Fruit fly (Drosophila melanogaster) whole organism, wandering third instar larva: ENCODE results near the gene CG15643.

Experiments
- Abd-B ChIP-seq: fragments of >200 bp; optimal IDR thresholded peaks from 2 replicates; lab custom pipeline; 2017; ENCODE audit warnings: missing biosample characterization, missing genetic modification characterization
- CG32264 ChIP-seq: fragments of 200-800 bp; sonication (Bioruptor generic); optimal IDR thresholded peaks from 2 replicates; lab custom pipeline; 2016; ENCODE audit warnings: missing biosample characterization, missing genetic modification characterization
- CG9705 ChIP-seq: fragments of 200-800 bp; sonication (Bioruptor generic); optimal IDR thresholded peaks from 2 replicates; lab custom pipeline; 2018; ENCODE audit warnings: missing biosample characterization, mild to moderate bottlenecking, missing genetic modification characterization
- CrebA ChIP-seq: fragments of 200-800 bp; sonication (Bioruptor generic); optimal IDR thresholded peaks from 2 replicates; lab custom pipeline; 2016; ENCODE audit warnings: missing biosample characterization, mild to moderate bottlenecking, missing genetic modification characterization, borderline replicate concordance
- Dfd ChIP-seq: fragments of >200 bp; optimal IDR thresholded peaks from 2 replicates; lab custom pipeline; 2017; ENCODE audit warnings: missing biosample characterization, missing genetic modification characterization
- Dif ChIP-seq: fragments of 200-275, 200-300 bp; sonication (Bioruptor generic); optimal IDR thresholded peaks from 2 replicates; lab custom pipeline; 2018; ENCODE audit warnings: missing biosample characterization, missing genetic modification characterization; ENCODE audit not compliant: partially characterized antibody
- GATAd ChIP-seq: sonication (Bioruptor generic); optimal IDR thresholded peaks from 2 replicates; lab custom pipeline; 2016; ENCODE audit warnings: missing biosample characterization, missing genetic modification characterization
- HLH106 ChIP-seq: fragments of 200-800 bp; optimal IDR thresholded peaks from 3 replicates; lab custom pipeline; 2019; ENCODE audit warnings: missing biosample characterization, mild to moderate bottlenecking, missing genetic modification characterization, moderate library complexity
- Hnf4 ChIP-seq: fragments of 200-800 bp; sonication (Bioruptor generic); optimal IDR thresholded peaks from 2 replicates; lab custom pipeline; 2016; ENCODE audit warnings: missing biosample characterization, mild to moderate bottlenecking, missing genetic modification characterization
- Hr78 ChIP-seq: fragments of >200 bp; optimal IDR thresholded peaks from 2 replicates; lab custom pipeline; 2017; ENCODE audit warnings: missing biosample characterization, missing genetic modification characterization
- Hr83 ChIP-seq: fragments of 200-300 bp; sonication (Bioruptor generic); optimal IDR thresholded peaks from 2 replicates; lab custom pipeline; 2016; ENCODE audit warnings: missing biosample characterization, mild to moderate bottlenecking, missing genetic modification characterization, moderate library complexity; ENCODE audit not compliant: poor library complexity, severe bottlenecking
- Jra ChIP-seq: sonication (Bioruptor generic); optimal IDR thresholded peaks from 2 replicates; lab custom pipeline; 2016; ENCODE audit warnings: missing biosample characterization, missing genetic modification characterization
- Mio ChIP-seq: sonication (Bioruptor generic); optimal IDR thresholded peaks from 2 replicates; lab custom pipeline; 2016; ENCODE audit warnings: missing biosample characterization, missing genetic modification characterization
- Myc ChIP-seq: fragments of >200 bp; optimal IDR thresholded peaks from 2 replicates; lab custom pipeline; 2017
- N ChIP-seq: fragments of >200 bp; optimal IDR thresholded peaks from 2 replicates; lab custom pipeline; 2018; ENCODE audit warnings: missing biosample characterization, missing external identifiers, missing genetic modification characterization
- OdsH ChIP-seq: fragments of 200-800 bp; sonication (Bioruptor generic); optimal IDR thresholded peaks from 2 replicates; lab custom pipeline; 2016; ENCODE audit warnings: missing biosample characterization, mild to moderate bottlenecking, missing genetic modification characterization
- Rel ChIP-seq, 2 experiments: fragments of 200-800 bp; sonication (Bioruptor generic) in 1 of 2; optimal IDR thresholded peaks; 2 replicates in 1 of 2; 3 replicates in 1 of 2; lab custom pipeline; 2016 to 2019; ENCODE audit warnings: mild to moderate bottlenecking in 2 of 2, missing biosample characterization in 2 of 2, missing genetic modification characterization in 2 of 2, moderate library complexity in 1 of 2
- Sp1 ChIP-seq: fragments of 200-800 bp; sonication (Bioruptor generic); optimal IDR thresholded peaks from 3 replicates; lab custom pipeline; 2019; ENCODE audit warnings: missing biosample characterization, mild to moderate bottlenecking, missing genetic modification characterization, moderate library complexity
- Vsx2 ChIP-seq: fragments of 200-300, 225-300 bp; sonication (Bioruptor generic); optimal IDR thresholded peaks from 2 replicates; lab custom pipeline; 2018; ENCODE audit warnings: missing biosample characterization, missing genetic modification characterization; ENCODE audit not compliant: partially characterized antibody
- br ChIP-seq: fragments of 200-800 bp; sonication (Bioruptor generic); optimal IDR thresholded peaks from 2 replicates; lab custom pipeline; 2016; ENCODE audit warnings: missing biosample characterization, missing genetic modification characterization
- brk ChIP-seq: fragments of 200-800 bp; sonication (Bioruptor generic); optimal IDR thresholded peaks from 2 replicates; lab custom pipeline; 2016; ENCODE audit warnings: missing biosample characterization, mild to moderate bottlenecking, missing genetic modification characterization
- dl ChIP-seq, 2 experiments: fragments of 175-275, 200-275 bp in 1 of 2; fragments of 200-275 bp in 1 of 2; sonication (Bioruptor generic); optimal IDR thresholded peaks; lab custom pipeline; 2018; ENCODE audit warnings: mild to moderate bottlenecking in 2 of 2, missing biosample characterization in 2 of 2, missing genetic modification characterization in 2 of 2, moderate library complexity in 2 of 2; ENCODE audit not compliant: partially characterized antibody in 2 of 2, insufficient read depth in 1 of 2
- dmrt93B ChIP-seq: fragments of 200-800 bp; sonication (Bioruptor generic); optimal IDR thresholded peaks from 2 replicates; lab custom pipeline; 2018; ENCODE audit warnings: missing biosample characterization, mild to moderate bottlenecking, missing genetic modification characterization
- dsf ChIP-seq: sonication (Bioruptor generic); optimal IDR thresholded peaks from 2 replicates; lab custom pipeline; 2016; ENCODE audit warnings: missing biosample characterization, missing genetic modification characterization, borderline replicate concordance
- ey ChIP-seq: fragments of 200-800 bp; sonication (Bioruptor generic); optimal IDR thresholded peaks from 2 replicates; lab custom pipeline; 2016; ENCODE audit warnings: missing biosample characterization, missing genetic modification characterization
- foxo ChIP-seq, 2 experiments: fragments of 200-800 bp; sonication (Bioruptor generic); optimal IDR thresholded peaks; 2 replicates in 1 of 2; 3 replicates in 1 of 2; lab custom pipeline; 2016 to 2017; ENCODE audit warnings: missing biosample characterization in 2 of 2, missing genetic modification characterization in 2 of 2
- fru ChIP-seq: fragments of 200-800 bp; sonication (Bioruptor generic); optimal IDR thresholded peaks from 3 replicates; lab custom pipeline; 2016; ENCODE audit warnings: missing biosample characterization, mild to moderate bottlenecking, missing genetic modification characterization
- h ChIP-seq: fragments of 200-800 bp; sonication (Bioruptor generic); optimal IDR thresholded peaks from 3 replicates; lab custom pipeline; 2016; ENCODE audit warnings: missing biosample characterization, mild to moderate bottlenecking, missing genetic modification characterization
- jim ChIP-seq: fragments of 175-275, 200-325 bp; sonication (Bioruptor generic); optimal IDR thresholded peaks from 2 replicates; lab custom pipeline; 2016; ENCODE audit warnings: missing biosample characterization, mild to moderate bottlenecking, missing genetic modification characterization
- pan ChIP-seq: fragments of >200 bp; optimal IDR thresholded peaks from 2 replicates; lab custom pipeline; 2017
- psq ChIP-seq: fragments of 200-800 bp; sonication (Bioruptor generic); optimal IDR thresholded peaks from 3 replicates; lab custom pipeline; 2017; ENCODE audit warnings: missing biosample characterization, mild to moderate bottlenecking, missing genetic modification characterization, moderate library complexity
- rgr ChIP-seq: fragments of 200-800 bp; sonication (Bioruptor generic); optimal IDR thresholded peaks from 3 replicates; lab custom pipeline; 2016; ENCODE audit warnings: missing biosample characterization, mild to moderate bottlenecking, missing genetic modification characterization
- sage ChIP-seq: fragments of 200-800 bp; sonication (Bioruptor generic); optimal IDR thresholded peaks from 2 replicates; lab custom pipeline; 2016; ENCODE audit warnings: missing biosample characterization, mild to moderate bottlenecking, missing genetic modification characterization
- sv ChIP-seq: fragments of 200-800 bp; sonication (Bioruptor generic); optimal IDR thresholded peaks from 3 replicates; lab custom pipeline; 2016; ENCODE audit warnings: missing biosample characterization, missing genetic modification characterization
- tai ChIP-seq: sonication (Bioruptor generic); optimal IDR thresholded peaks from 2 replicates; lab custom pipeline; 2016; ENCODE audit warnings: missing biosample characterization, missing genetic modification characterization
- usp ChIP-seq: fragments of >200 bp; optimal IDR thresholded peaks from 2 replicates; lab custom pipeline; 2017; ENCODE audit warnings: missing biosample characterization, missing genetic modification characterization
- woc ChIP-seq: sonication (Bioruptor generic); optimal IDR thresholded peaks from 2 replicates; lab custom pipeline; 2016; ENCODE audit warnings: missing biosample characterization, mild to moderate bottlenecking, missing genetic modification characterization

Gene CG15643

dm6 chrX:15575557-15575956 is 3.6 kb upstream of the CG15643 start, which contains the start of gene CG42299:
Gene CG42299 (minus strand): TSS chrX:15575683.
- no peak for TF ChIP-seq h (GFP tag; lab: Kevin White, UChicago)
- no peak for TF ChIP-seq Hr83 (GFP tag; lab: Kevin White, UChicago)
- no peak for TF ChIP-seq Sp1 (GFP tag; lab: Kevin White, UChicago)
- no peak for TF ChIP-seq fru (GFP tag; lab: Kevin White, UChicago)
- no peak for TF ChIP-seq tai (GFP tag; lab: Kevin White, UChicago)
- TF ChIP-seq sage (GFP tag; lab: Kevin White, UChicago) = no peak
- no peak for TF ChIP-seq dl (GFP tag; optimal IDR thresholded peaks at IDR 0.05; lab: Kevin White, UChicago; ENCODE audit: insufficient read depth in 1 of 2, partially characterized antibody in 2 of 2)
- no peak for TF ChIP-seq Dif (GFP tag; lab: Kevin White, UChicago)
- no peak for TF ChIP-seq Hnf4 (GFP tag; lab: Kevin White, UChicago)
- no peak for TF ChIP-seq Jra (GFP tag; lab: Kevin White, UChicago)

DNA sequence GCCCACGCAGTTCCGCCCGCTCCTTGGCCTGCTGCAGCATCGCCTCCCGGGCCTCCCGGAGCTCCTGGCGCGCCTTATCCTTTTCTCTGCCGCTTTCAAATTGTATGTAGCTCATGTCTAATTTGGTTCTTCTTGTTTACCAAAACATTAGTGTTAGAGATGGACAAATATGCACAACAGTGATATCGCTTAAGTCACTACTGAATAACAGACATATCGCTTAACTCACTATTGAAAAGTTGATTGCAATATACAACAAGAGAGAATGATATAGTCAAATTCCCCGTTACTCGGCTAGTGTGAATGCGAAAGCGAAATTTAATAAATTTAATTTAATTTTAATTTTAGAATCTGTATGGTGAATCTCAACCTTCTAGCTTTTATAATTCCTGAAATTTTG is 2.4 kb upstream of the CG15643 start, which contains the start of gene CG9213:
TSS of gene CG9213 (minus strand) at position 152 of the 400 bp plus-strand sequence.
- TF ChIP-seq woc (GFP tag; lab: Kevin White, UChicago) = peak; percentile 30
- no peak for TF ChIP-seq Dfd (GFP tag; lab: Kevin White, UChicago)
- TF ChIP-seq Hnf4 (GFP tag; lab: Kevin White, UChicago) = no peak
- TF ChIP-seq sage (GFP tag; lab: Kevin White, UChicago) = no peak
- TF ChIP-seq pan (lab: Kevin White, UChicago) = no peak
- no peak for TF ChIP-seq Dif (GFP tag; lab: Kevin White, UChicago)
- TF ChIP-seq Sp1 (GFP tag; lab: Kevin White, UChicago) = no peak
- TF ChIP-seq Rel (GFP tag; optimal IDR thresholded peaks at IDR 0.05; lab: Kevin White, UChicago) = no peak
- peak; percentile 49 for TF ChIP-seq Rel (tag; optimal IDR thresholded peaks at IDR 0.05; lab: Kevin White, UChicago)
- TF ChIP-seq Hr83 (GFP tag; lab: Kevin White, UChicago) = peak; percentile 41
- TF ChIP-seq h (GFP tag; lab: Kevin White, UChicago) = no peak
- TF ChIP-seq, all 38 proteins: peak for 3

- TF ChIP-seq Sp1 (GFP tag; lab: Kevin White, UChicago) = peak; percentile 7
- peak; percentile 1 for TF ChIP-seq woc (GFP tag; lab: Kevin White, UChicago)
- TF ChIP-seq dsf (GFP tag; lab: Kevin White, UChicago) = no peak
- peak; percentile 47 for TF ChIP-seq Dif (GFP tag; lab: Kevin White, UChicago)
These were observed 3.0 kb downstream of the CG15643 start, which contains the start of gene CG7860 for dm6 chrX:15568983-15569370. Gene CG7860 (plus strand): TSS chrX:15568993.

DNA sequence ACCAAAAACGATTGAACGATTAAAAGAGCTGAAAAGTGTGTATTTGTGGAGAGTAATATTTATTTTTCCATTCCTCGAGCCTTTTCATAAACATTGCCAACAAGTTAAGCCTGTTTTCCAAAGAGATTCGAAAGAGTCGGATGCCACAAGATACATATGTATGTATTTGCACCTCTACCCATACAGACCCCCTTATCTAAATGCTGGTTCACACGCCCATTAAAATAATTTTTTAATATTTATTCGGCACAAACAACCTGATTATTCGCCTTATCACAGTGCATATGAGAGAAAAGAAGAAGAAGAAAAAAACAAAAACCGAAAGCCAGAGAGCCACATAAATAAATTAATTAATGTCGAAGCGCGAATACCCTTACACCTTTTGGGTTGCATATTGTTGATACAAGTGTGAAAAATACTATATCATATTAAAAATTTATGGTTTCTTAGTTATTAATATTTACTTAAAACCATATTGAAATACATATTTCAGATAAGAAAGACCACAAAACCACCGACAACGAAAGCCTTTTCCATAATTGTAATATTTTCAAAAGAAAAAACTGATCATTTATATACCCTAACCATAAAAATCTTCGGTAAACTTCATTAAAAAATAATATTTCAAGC is 3.5 kb downstream of the CG15643 start:
- no peak for TF ChIP-seq CG9705 (GFP tag; lab: Kevin White, UChicago)
- no peak for TF ChIP-seq jim (GFP tag; lab: Kevin White, UChicago)
- peak; percentile 18 for TF ChIP-seq Rel (GFP tag; optimal IDR thresholded peaks at IDR 0.05; lab: Kevin White, UChicago)
- peak; percentile 24 for TF ChIP-seq Rel (tag; optimal IDR thresholded peaks at IDR 0.05; lab: Kevin White, UChicago)
- TF ChIP-seq Abd-B = no peak
- no peak for TF ChIP-seq tai (GFP tag; lab: Kevin White, UChicago)
- TF ChIP-seq Dfd (GFP tag; lab: Kevin White, UChicago) = no peak
- peak; percentile 29 for TF ChIP-seq HLH106 (tag; lab: Kevin White, UChicago)
- no peak for TF ChIP-seq pan (lab: Kevin White, UChicago)
- TF ChIP-seq sv (GFP tag; lab: Kevin White, UChicago) = no peak
- TF ChIP-seq sage (GFP tag; lab: Kevin White, UChicago) = no peak
- TF ChIP-seq usp (GFP tag; lab: Kevin White, UChicago) = no peak
- TF ChIP-seq Sp1 (GFP tag; lab: Kevin White, UChicago) = peak; percentile 37
- TF ChIP-seq GATAd (GFP tag; lab: Kevin White, UChicago) = no peak
- peak; percentile 3 for TF ChIP-seq h (GFP tag; lab: Kevin White, UChicago)
- no peak for TF ChIP-seq Dif (GFP tag; lab: Kevin White, UChicago)
- no peak for TF ChIP-seq dl (GFP tag; optimal IDR thresholded peaks at IDR 0.05; lab: Kevin White, UChicago; ENCODE audit: insufficient read depth in 1 of 2, partially characterized antibody in 2 of 2)
- no peak for TF ChIP-seq Myc (lab: Kevin White, UChicago)
- TF ChIP-seq fru (GFP tag; lab: Kevin White, UChicago) = no peak
- TF ChIP-seq foxo (GFP tag; optimal IDR thresholded peaks at IDR 0.05; lab: Kevin White, UChicago) = no peak
- no peak for TF ChIP-seq dsf (GFP tag; lab: Kevin White, UChicago)
- TF ChIP-seq br (GFP tag; lab: Kevin White, UChicago) = no peak
- TF ChIP-seq CrebA (GFP tag; lab: Kevin White, UChicago) = no peak
- TF ChIP-seq N = no peak
- no peak for TF ChIP-seq OdsH (GFP tag; lab: Kevin White, UChicago)
- no peak for TF ChIP-seq Mio (GFP tag; lab: Kevin White, UChicago)
- TF ChIP-seq Vsx2 (GFP tag; lab: Kevin White, UChicago) = no peak
- no peak for TF ChIP-seq Hnf4 (GFP tag; lab: Kevin White, UChicago)
- peak; percentile 31 for TF ChIP-seq psq (GFP tag; lab: Kevin White, UChicago)
- TF ChIP-seq Jra (GFP tag; lab: Kevin White, UChicago) = no peak
- TF ChIP-seq Hr78 (GFP tag; lab: Kevin White, UChicago) = no peak
- TF ChIP-seq dmrt93B (GFP tag; lab: Kevin White, UChicago) = peak; percentile 22
- no peak for TF ChIP-seq brk
- TF ChIP-seq Hr83 (GFP tag; lab: Kevin White, UChicago) = peak; percentile 54
- TF ChIP-seq woc (GFP tag; lab: Kevin White, UChicago) = peak; percentile 6
- TF ChIP-seq CG32264 (GFP tag; lab: Kevin White, UChicago) = no peak
- no peak for TF ChIP-seq rgr (GFP tag; lab: Kevin White, UChicago)
- no peak for TF ChIP-seq ey (GFP tag; lab: Kevin White, UChicago)
